Worm (Caenorhabditis elegans) whole organism, early embryonic: ENCODE data around the gene F10B5.3.

Experiments
- B0310.2 ChIP-seq: sonication (generic microtip); optimal IDR thresholded peaks from 2 replicates; lab custom pipeline; 2016; ENCODE audit warnings: mild to moderate bottlenecking, missing genetic modification characterization, missing compliant biosample characterization
- F13C5.2 ChIP-seq: sonication (generic microtip); optimal IDR thresholded peaks from 2 replicates; lab custom pipeline; 2017; ENCODE audit warnings: mild to moderate bottlenecking, missing genetic modification characterization, inconsistent platforms, missing compliant biosample characterization
- aly-1 ChIP-seq: sonication (generic microtip); optimal IDR thresholded peaks from 2 replicates; lab custom pipeline; 2016; ENCODE audit warnings: missing genetic modification characterization, missing compliant biosample characterization
- ama-1 ChIP-seq: fragments of 150-350 bp; optimal IDR thresholded peaks from 2 replicates; lab custom pipeline; 2014
- ceh-13 ChIP-seq: fragments of 200-800 bp; sonication (Bioruptor generic); optimal IDR thresholded peaks from 2 replicates; lab custom pipeline; 2018; ENCODE audit warnings: mild to moderate bottlenecking, missing genetic modification characterization, missing compliant biosample characterization
- ceh-36 ChIP-seq: sonication (generic microtip); optimal IDR thresholded peaks from 2 replicates; lab custom pipeline; 2016; ENCODE audit warnings: missing genetic modification characterization, inconsistent platforms, missing compliant biosample characterization
- ets-7 ChIP-seq: sonication (generic microtip); optimal IDR thresholded peaks from 2 replicates; lab custom pipeline; 2016; ENCODE audit warnings: missing genotype, missing genetic modification characterization, missing compliant biosample characterization
- flt-1 ChIP-seq: fragments of 200-800 bp; sonication (Bioruptor generic); IDR thresholded peaks from 2 replicates; pipeline ENCODE4 v1.3.6; 2022; ENCODE audit warnings: missing genetic modification characterization, missing compliant biosample characterization
- hmbx-1 ChIP-seq: sonication (generic microtip); optimal IDR thresholded peaks from 2 replicates; lab custom pipeline; 2016; ENCODE audit warnings: mild to moderate bottlenecking, missing genetic modification characterization, missing compliant biosample characterization
- hmg-4 ChIP-seq: fragments of 200-800 bp; sonication (Bioruptor generic); optimal IDR thresholded peaks from 2 replicates; lab custom pipeline; 2018; ENCODE audit warnings: mild to moderate bottlenecking, missing genetic modification characterization, missing compliant biosample characterization
- hnd-1 ChIP-seq: sonication (generic microtip); optimal IDR thresholded peaks from 2 replicates; lab custom pipeline; 2016; ENCODE audit warnings: missing genetic modification characterization, missing compliant biosample characterization
- pes-1 ChIP-seq: fragments of 200-800 bp; sonication (Bioruptor generic); IDR thresholded peaks from 2 replicates; pipeline ENCODE4 v1.3.6; 2022; ENCODE audit warnings: missing genetic modification reagents, missing genetic modification characterization, missing compliant biosample characterization
- scrt-1 ChIP-seq: fragments of 200-800 bp; sonication (Bioruptor generic); IDR thresholded peaks from 2 replicates; pipeline ENCODE4 v1.3.6; 2022; ENCODE audit warnings: missing genetic modification characterization, missing compliant biosample characterization
- sea-1 ChIP-seq: fragments of 200-800 bp; sonication (Bioruptor generic); conservative IDR thresholded peaks from 2 replicates; pipeline ENCODE4 v1.3.6; 2022; ENCODE audit warnings: missing genetic modification characterization, missing compliant biosample characterization
- tbx-11 ChIP-seq: fragments of 200-800 bp; sonication (Bioruptor generic); IDR thresholded peaks from 2 replicates; pipeline ENCODE4 v1.3.6; 2022; ENCODE audit warnings: missing genetic modification characterization, missing compliant biosample characterization
- tra-4 ChIP-seq: sonication (generic microtip); optimal IDR thresholded peaks from 2 replicates; lab custom pipeline; 2017; ENCODE audit warnings: missing genetic modification characterization, missing compliant biosample characterization

The F10B5.3 gene

DNA sequence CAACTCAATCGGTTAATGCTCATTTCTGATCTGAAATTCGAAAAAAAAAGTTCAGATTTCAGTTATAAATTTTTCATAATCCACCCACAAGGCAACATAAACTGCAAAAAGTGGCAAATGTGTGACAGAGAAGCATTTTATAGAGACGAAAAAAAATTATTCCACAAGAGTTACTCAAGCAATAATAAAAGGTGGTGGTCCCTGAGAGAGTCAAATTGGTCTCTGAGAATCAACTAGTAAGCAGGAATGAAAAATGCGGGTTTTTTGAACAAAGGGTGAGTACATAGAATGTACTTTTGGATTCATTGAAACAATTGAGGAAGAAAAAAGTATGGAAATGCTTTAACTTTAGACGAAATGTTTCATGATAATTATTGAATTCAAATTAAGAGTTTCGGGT is 20.5 kb upstream of the F10B5.3 start, which contains the start of gene T05C12.11:
TSS of gene T05C12.11 (minus strand) at position 101 of the 400 bp plus-strand sequence.
- no peak for TF ChIP-seq tbx-11 (GFP tag; lab: Robert Waterston, UW)
- no peak for TF ChIP-seq ceh-13
- TF ChIP-seq flt-1 (GFP tag; lab: Robert Waterston, UW) = no peak
- no peak for TF ChIP-seq ets-7 (tag; lab: Kevin White, UChicago)

DNA sequence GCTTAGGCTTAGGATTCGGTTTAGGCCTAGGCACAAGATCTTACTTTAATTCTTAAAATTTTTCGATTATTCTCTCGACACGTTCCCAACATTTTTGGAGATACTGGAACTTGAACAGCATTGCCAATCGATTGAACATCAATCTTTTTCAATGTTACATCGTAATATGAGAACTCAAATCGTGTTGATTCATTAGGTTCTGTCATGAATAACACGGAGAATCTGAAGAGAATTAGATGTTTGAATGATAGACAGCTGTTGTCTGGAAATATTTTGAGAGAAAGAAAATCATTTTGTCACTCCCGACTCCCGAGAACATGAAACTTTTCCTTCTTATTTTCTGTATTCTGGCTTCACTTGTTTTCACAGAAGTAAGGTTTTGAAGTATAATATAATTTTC is 19.5 kb upstream of the F10B5.3 start, which contains the start of gene T05C12.15:
TSS of gene T05C12.15 (plus strand) at position 301 of the 400 bp plus-strand sequence.
- no peak for TF ChIP-seq F13C5.2
- TF ChIP-seq sea-1 = no peak
- TF ChIP-seq hnd-1 (tag; lab: Kevin White, UChicago) = no peak
- no peak for TF ChIP-seq tbx-11 (GFP tag; lab: Robert Waterston, UW)
- TF ChIP-seq tra-4 (tag; lab: Kevin White, UChicago) = no peak
- no peak for TF ChIP-seq hmg-4
- TF ChIP-seq B0310.2 (tag; lab: Kevin White, UChicago) = no peak
- no peak for TF ChIP-seq scrt-1 (GFP tag; lab: Robert Waterston, UW)

DNA sequence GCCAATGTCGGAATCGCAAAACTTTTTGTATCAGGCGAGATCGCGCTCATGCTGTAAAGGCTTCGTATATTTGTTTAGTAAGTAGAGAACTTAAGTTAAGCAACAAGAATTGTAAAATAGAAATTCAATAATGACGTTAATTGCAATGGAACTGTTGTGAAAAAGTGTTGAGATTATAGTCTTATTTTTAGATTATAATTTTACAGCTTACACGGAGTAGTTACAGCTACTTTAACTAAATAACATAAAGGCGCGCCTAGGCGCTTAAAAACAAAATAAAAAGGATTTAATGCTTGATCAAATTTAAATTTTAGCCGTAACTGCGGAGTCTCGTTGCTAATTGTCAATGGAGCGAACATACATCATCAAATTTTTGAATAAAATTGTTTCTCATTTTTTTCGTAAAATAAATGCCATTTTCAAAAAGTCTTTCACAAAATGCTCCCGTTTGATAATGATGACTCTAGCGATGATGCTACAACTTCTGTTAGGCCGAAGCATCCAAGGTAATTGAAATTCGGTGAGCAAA is 12.4 kb upstream of the F10B5.3 start, which contains the start of the genes emb-27 and rrf-3:
TSS of gene emb-27 (minus strand) at position 51 of the 529 bp plus-strand sequence.
TSS of gene rrf-3 (plus strand) at position 346 of the 529 bp plus-strand sequence.
- TF ChIP-seq ceh-36 = no peak

DNA sequence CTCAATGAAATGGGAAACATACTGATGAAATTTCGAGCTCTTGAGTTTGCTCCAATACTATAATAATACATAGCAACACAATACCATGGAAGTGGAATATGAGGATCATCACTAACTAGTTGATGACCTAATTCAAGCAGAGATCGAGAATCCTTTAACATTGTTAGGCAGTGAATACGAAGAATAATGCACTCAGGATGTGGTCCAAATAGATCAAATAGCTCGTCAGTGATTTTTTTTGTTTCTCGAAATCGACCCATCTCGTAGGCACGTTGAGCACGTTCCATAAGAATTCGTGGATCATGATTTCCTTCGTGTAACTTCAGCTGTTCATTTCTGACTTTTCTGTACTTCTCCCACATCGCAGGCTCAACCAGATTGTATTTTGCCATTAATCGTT is 11.1 kb upstream of the F10B5.3 start:
- TF ChIP-seq sea-1 = no peak
- no peak for TF ChIP-seq ama-1
- no peak for TF ChIP-seq tbx-11 (GFP tag; lab: Robert Waterston, UW)
- TF ChIP-seq B0310.2 (tag; lab: Kevin White, UChicago) = no peak
- TF ChIP-seq ceh-13 = no peak
- TF ChIP-seq flt-1 (GFP tag; lab: Robert Waterston, UW) = no peak
- TF ChIP-seq tra-4 (tag; lab: Kevin White, UChicago) = no peak
- no peak for TF ChIP-seq pes-1
- TF ChIP-seq hmbx-1 (tag; lab: Kevin White, UChicago) = no peak
- no peak for TF ChIP-seq F13C5.2
- TF ChIP-seq hnd-1 (tag; lab: Kevin White, UChicago) = no peak
- no peak for TF ChIP-seq ceh-36
- TF ChIP-seq scrt-1 (GFP tag; lab: Robert Waterston, UW) = no peak
- no peak for TF ChIP-seq ets-7 (tag; lab: Kevin White, UChicago)
- no peak for TF ChIP-seq hmg-4
- no peak for TF ChIP-seq aly-1 (tag; lab: Kevin White, UChicago)

DNA sequence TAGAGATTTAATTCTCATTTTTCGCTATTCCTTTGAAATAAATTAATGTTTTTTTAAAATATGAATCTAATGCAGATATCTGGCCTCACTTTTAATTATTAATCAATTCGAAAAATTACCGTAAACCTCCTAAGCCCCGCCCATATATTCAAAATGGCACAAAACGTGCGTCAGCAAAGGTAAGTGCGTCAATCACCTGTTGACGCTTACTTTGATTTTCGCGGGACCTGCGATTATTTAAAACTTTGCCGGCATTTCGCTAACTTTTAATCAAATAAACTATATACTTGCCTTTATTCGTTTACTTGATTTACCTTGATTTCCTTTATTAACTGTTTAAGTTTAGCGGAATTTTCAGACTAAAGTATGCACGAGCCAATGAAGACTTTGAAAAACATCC is 8.2 kb upstream of the F10B5.3 start, which contains the start of gene pch-2:
TSS of gene pch-2 (plus strand) at position 359 of the 400 bp plus-strand sequence.
- TF ChIP-seq ceh-36 (no peak), scrt-1 (GFP tag; lab: Robert Waterston, UW) (no peak)

DNA sequence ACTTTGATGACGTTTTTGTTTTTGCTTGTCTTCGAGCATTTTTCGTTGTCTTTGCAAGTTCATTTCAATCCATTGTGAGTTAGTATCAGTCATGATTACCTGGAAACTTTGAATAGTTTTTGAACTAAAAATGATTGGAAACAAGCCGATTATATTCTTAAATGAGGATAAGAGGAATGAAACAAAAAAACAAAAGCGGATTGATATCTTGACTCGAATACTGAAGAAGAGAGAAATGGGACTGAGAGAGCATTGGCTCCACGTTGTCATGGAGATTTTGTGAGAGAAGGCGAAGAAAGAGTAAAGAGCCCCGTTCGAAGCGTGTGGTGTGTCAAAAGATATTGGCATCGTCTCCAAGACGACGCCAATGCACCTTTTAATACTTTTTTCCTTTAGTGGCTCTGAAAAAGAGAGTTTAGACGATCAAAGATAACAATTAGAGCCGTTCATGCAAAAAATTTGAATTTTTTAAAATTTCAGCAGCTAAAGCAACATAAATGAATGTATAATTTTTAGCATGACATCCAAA is 7.1 kb upstream of the F10B5.3 start, which contains the start of the genes tub-1 and tmem-138:
TSS of gene tub-1 (minus strand) at position 101 of the 529 bp plus-strand sequence.
TSS of gene tmem-138 (plus strand) at position 479 of the 529 bp plus-strand sequence.
- no peak for TF ChIP-seq F13C5.2
- no peak for TF ChIP-seq ceh-13
- no peak for TF ChIP-seq hnd-1 (tag; lab: Kevin White, UChicago)
- TF ChIP-seq sea-1 = no peak
- no peak for TF ChIP-seq flt-1 (GFP tag; lab: Robert Waterston, UW)
- no peak for TF ChIP-seq ets-7 (tag; lab: Kevin White, UChicago)
- TF ChIP-seq hmbx-1 (tag; lab: Kevin White, UChicago) = no peak
- no peak for TF ChIP-seq aly-1 (tag; lab: Kevin White, UChicago)
- no peak for TF ChIP-seq ceh-36
- TF ChIP-seq tbx-11 (GFP tag; lab: Robert Waterston, UW) = no peak
- no peak for TF ChIP-seq tra-4 (tag; lab: Kevin White, UChicago)

DNA sequence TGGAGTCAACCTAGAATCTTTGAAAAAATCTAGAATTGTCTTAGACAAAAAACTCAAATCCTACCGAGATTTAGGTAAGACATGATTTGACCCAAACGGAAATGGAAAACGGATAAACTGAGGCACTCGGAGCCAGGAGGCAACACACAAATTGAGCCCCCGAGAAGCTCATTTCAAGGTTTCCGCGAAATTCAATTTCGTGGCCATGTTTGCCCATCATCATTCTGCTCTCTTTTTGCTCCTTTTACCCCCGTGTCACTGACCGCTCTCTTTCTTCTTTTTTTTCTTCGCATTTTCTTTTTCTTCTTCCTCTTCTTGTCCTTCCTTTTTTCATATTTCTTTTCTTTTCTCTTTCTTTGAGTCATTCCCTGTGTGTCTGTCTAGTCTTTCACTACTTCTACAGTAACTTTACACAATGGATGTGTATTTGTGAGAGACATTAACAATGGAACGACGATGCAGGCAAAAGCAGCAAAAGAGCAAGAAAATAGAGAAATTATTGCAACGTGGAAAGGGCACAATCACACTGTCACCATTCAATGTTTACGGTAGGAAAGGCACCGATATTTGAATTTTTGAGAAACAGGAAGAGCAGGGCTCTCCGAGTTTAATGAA is 3.0 kb upstream of the F10B5.3 start:
- TF ChIP-seq ama-1 (no peak), hmg-4 (no peak), flt-1 (GFP tag; lab: Robert Waterston, UW) (no peak), hmbx-1 (tag; lab: Kevin White, UChicago) (no peak), tbx-11 (GFP tag; lab: Robert Waterston, UW) (no peak)

DNA sequence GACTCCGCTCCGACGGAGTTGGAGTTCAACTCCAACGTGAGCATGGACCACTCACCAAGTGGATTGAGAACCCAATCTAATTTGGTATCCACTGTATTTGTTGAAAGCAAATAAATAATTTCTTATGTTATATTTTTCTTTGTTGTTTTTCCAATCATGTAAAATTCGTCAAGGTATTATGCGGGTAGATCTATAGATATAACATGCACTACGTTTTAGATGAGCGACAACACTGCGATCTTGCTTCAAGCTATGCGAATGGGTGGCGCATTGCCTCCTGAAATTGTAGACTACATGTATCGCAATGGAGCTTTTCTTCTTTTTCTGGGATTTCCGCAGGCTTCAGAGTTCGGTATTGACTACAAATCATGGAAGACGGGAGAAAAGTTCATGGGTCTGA is 5.3 kb downstream of the F10B5.3 start, which contains the start of gene F10B5.2:
TSS of gene F10B5.2 (plus strand) at position 220 of the 400 bp plus-strand sequence.
- no peak for TF ChIP-seq hmbx-1 (tag; lab: Kevin White, UChicago)
- TF ChIP-seq hnd-1 (tag; lab: Kevin White, UChicago) = no peak
- no peak for TF ChIP-seq ama-1
- TF ChIP-seq B0310.2 (tag; lab: Kevin White, UChicago) = no peak
- TF ChIP-seq ets-7 (tag; lab: Kevin White, UChicago) = no peak
- no peak for TF ChIP-seq flt-1 (GFP tag; lab: Robert Waterston, UW)
- TF ChIP-seq sea-1 = no peak
- no peak for TF ChIP-seq ceh-36
- TF ChIP-seq F13C5.2 = no peak
- TF ChIP-seq scrt-1 (GFP tag; lab: Robert Waterston, UW) = no peak
